Worm (Caenorhabditis elegans) whole organism, L3 larva: ENCODE results near the gene srx-136.

Source experiments
- R02D3.7 ChIP-seq: fragments of 150-350 bp; optimal IDR thresholded peaks from 2 replicates; lab custom pipeline; 2014; ENCODE audit warnings: missing biosample characterization, missing genetic modification characterization
- ZK546.5 ChIP-seq: sonication (generic microtip); optimal IDR thresholded peaks from 2 replicates; lab custom pipeline; 2017; ENCODE audit warnings: missing biosample characterization, missing genetic modification characterization
- aly-2 ChIP-seq: fragments of 150-350 bp; optimal IDR thresholded peaks from 2 replicates; lab custom pipeline; 2014; ENCODE audit warnings: missing biosample characterization, missing genetic modification characterization
- ama-1 ChIP-seq: fragments of 150-350 bp; optimal IDR thresholded peaks from 2 replicates; lab custom pipeline; 2018
- ceh-16 ChIP-seq: sonication (generic microtip); optimal IDR thresholded peaks from 2 replicates; lab custom pipeline; 2017; ENCODE audit warnings: missing biosample characterization, missing genetic modification characterization
- ceh-28 ChIP-seq: fragments of 150-350 bp; optimal IDR thresholded peaks from 2 replicates; lab custom pipeline; 2014; ENCODE audit warnings: missing biosample characterization, missing genetic modification reagents, missing genetic modification characterization
- ceh-82 ChIP-seq: fragments of 150-350 bp; optimal IDR thresholded peaks from 2 replicates; lab custom pipeline; 2014; ENCODE audit warnings: missing biosample characterization, missing genetic modification characterization
- ceh-9 ChIP-seq: sonication (generic microtip); optimal IDR thresholded peaks from 2 replicates; lab custom pipeline; 2018; ENCODE audit warnings: missing biosample characterization, missing genetic modification characterization
- daf-12 ChIP-seq: fragments of 150-350 bp; optimal IDR thresholded peaks from 2 replicates; lab custom pipeline; 2014; ENCODE audit warnings: missing biosample characterization, missing genetic modification reagents, missing genetic modification characterization
- egl-27 ChIP-seq: sonication (generic microtip); optimal IDR thresholded peaks from 4 replicates; lab custom pipeline; 2017; ENCODE audit warnings: missing biosample characterization, missing genetic modification reagents, missing genetic modification characterization
- egl-5 ChIP-seq: fragments of 150-350 bp; optimal IDR thresholded peaks from 2 replicates; lab custom pipeline; 2017; ENCODE audit warnings: missing biosample characterization, missing genetic modification reagents, missing genetic modification characterization, inconsistent platforms
- elt-2 ChIP-seq: sonication (generic microtip); optimal IDR thresholded peaks from 2 replicates; lab custom pipeline; 2016; ENCODE audit warnings: missing genetic modification reagents, mild to moderate bottlenecking, missing genetic modification characterization, missing compliant biosample characterization
- eor-1 ChIP-seq, 2 experiments: fragments of 150-350 bp; optimal IDR thresholded peaks; 2 replicates each; lab custom pipeline; 2014 to 2018; ENCODE audit warnings: missing biosample characterization in 2 of 2, missing genetic modification characterization in 2 of 2
- fkh-10 ChIP-seq: sonication (generic microtip); optimal IDR thresholded peaks from 2 replicates; lab custom pipeline; 2017; ENCODE audit warnings: missing biosample characterization, missing genetic modification reagents, missing genetic modification characterization
- fkh-2 ChIP-seq: fragments of 150-350 bp; optimal IDR thresholded peaks from 2 replicates; lab custom pipeline; 2014; ENCODE audit warnings: missing biosample characterization, missing genetic modification reagents, missing genetic modification characterization
- fos-1 ChIP-seq: fragments of 150-350 bp; optimal IDR thresholded peaks from 2 replicates; lab custom pipeline; 2014; ENCODE audit warnings: missing biosample characterization, missing genetic modification characterization
- hmg-11 ChIP-seq: sonication (generic microtip); optimal IDR thresholded peaks from 2 replicates; lab custom pipeline; 2016; ENCODE audit warnings: missing genetic modification characterization, missing compliant biosample characterization
- jun-1 ChIP-seq: fragments of 150-350 bp; optimal IDR thresholded peaks from 2 replicates; lab custom pipeline; 2014; ENCODE audit warnings: missing biosample characterization, missing genetic modification reagents, missing genetic modification characterization
- lsy-12 ChIP-seq: sonication (generic microtip); optimal IDR thresholded peaks from 2 replicates; lab custom pipeline; 2016; ENCODE audit warnings: mild to moderate bottlenecking, missing genetic modification characterization, missing compliant biosample characterization
- mdl-1 ChIP-seq: fragments of 150-350 bp; optimal IDR thresholded peaks from 2 replicates; lab custom pipeline; 2014; ENCODE audit warnings: missing biosample characterization, missing genetic modification characterization
- mml-1 ChIP-seq: fragments of 150-350 bp; sonication (generic microtip); optimal IDR thresholded peaks from 3 replicates; lab custom pipeline; 2014; ENCODE audit warnings: missing biosample characterization, missing genetic modification characterization
- nfya-1 ChIP-seq: sonication (generic microtip); optimal IDR thresholded peaks from 2 replicates; lab custom pipeline; 2017; ENCODE audit warnings: missing genetic modification characterization, mild to moderate bottlenecking, missing compliant biosample characterization, antibody characterized with exemption, moderate library complexity; ENCODE audit not compliant: insufficient read depth
- nhr-12 ChIP-seq: fragments of 150-350 bp; optimal IDR thresholded peaks from 2 replicates; lab custom pipeline; 2014; ENCODE audit warnings: missing biosample characterization, missing genetic modification characterization
- nhr-23 ChIP-seq: fragments of 150-350 bp; optimal IDR thresholded peaks from 2 replicates; lab custom pipeline; 2014; ENCODE audit warnings: missing biosample characterization, missing genetic modification reagents, missing genetic modification characterization
- nhr-237 ChIP-seq: fragments of 150-350 bp; optimal IDR thresholded peaks from 2 replicates; lab custom pipeline; 2014; ENCODE audit warnings: missing biosample characterization, missing genetic modification characterization
- nhr-28 ChIP-seq: fragments of 150-350 bp; optimal IDR thresholded peaks from 2 replicates; lab custom pipeline; 2014; ENCODE audit warnings: missing biosample characterization, missing genetic modification characterization
- nhr-67 ChIP-seq: fragments of 150-350 bp; optimal IDR thresholded peaks from 2 replicates; lab custom pipeline; 2014; ENCODE audit warnings: missing biosample characterization, missing genetic modification characterization
- nhr-76 ChIP-seq: fragments of 150-350 bp; sonication (generic microtip); optimal IDR thresholded peaks from 5 replicates; lab custom pipeline; 2014; ENCODE audit warnings: missing biosample characterization, missing genetic modification characterization
- nhr-77 ChIP-seq: fragments of 150-350 bp; optimal IDR thresholded peaks from 2 replicates; lab custom pipeline; 2014; ENCODE audit warnings: missing biosample characterization, missing genetic modification characterization
- pha-4 ChIP-seq: fragments of 150-350 bp; optimal IDR thresholded peaks from 2 replicates; lab custom pipeline; 2014; ENCODE audit warnings: missing biosample characterization, missing genetic modification reagents, missing genetic modification characterization
- skn-1 ChIP-seq: fragments of 150-350 bp; optimal IDR thresholded peaks from 2 replicates; lab custom pipeline; 2014; ENCODE audit warnings: missing biosample characterization, missing genetic modification characterization
- snpc-4 ChIP-seq: fragments of 150-350 bp; optimal IDR thresholded peaks from 2 replicates; lab custom pipeline; 2014; ENCODE audit warnings: missing biosample characterization, missing genetic modification characterization
- tbx-2 ChIP-seq: sonication (generic microtip); optimal IDR thresholded peaks from 2 replicates; lab custom pipeline; 2016; ENCODE audit warnings: mild to moderate bottlenecking, missing genetic modification characterization, missing compliant biosample characterization
- unc-39 ChIP-seq: sonication (generic microtip); optimal IDR thresholded peaks from 4 replicates; lab custom pipeline; 2017; ENCODE audit warnings: missing biosample characterization, missing genetic modification characterization
- unc-62 ChIP-seq: fragments of 150-350 bp; sonication (generic microtip); optimal IDR thresholded peaks from 4 replicates; lab custom pipeline; 2014; ENCODE audit warnings: missing biosample characterization, missing genetic modification reagents, missing genetic modification characterization
- zag-1 ChIP-seq: fragments of 150-350 bp; optimal IDR thresholded peaks from 2 replicates; lab custom pipeline; 2014; ENCODE audit warnings: missing biosample characterization, missing genetic modification characterization
- ztf-11 ChIP-seq: fragments of 150-350 bp; optimal IDR thresholded peaks from 2 replicates; lab custom pipeline; 2014; ENCODE audit warnings: missing biosample characterization, missing genetic modification characterization
- ztf-4 ChIP-seq: fragments of 150-350 bp; optimal IDR thresholded peaks from 2 replicates; lab custom pipeline; 2014; ENCODE audit warnings: missing biosample characterization, missing genetic modification characterization

srx-136 gene

ce11 chrV:13839433-13839832, 17.8 kb upstream of the srx-136 start, which contains the start of gene F55B12.10:
Gene F55B12.10, plus strand, starts transcription at chrV:13839733.
- TF ChIP-seq nhr-76 (tag; lab: Kevin White, UChicago) (no peak), fkh-10 (GFP tag; lab: Kevin White, UChicago) (no peak), fkh-2 (tag; lab: Kevin White, UChicago) (no peak), nhr-237 (tag; lab: Kevin White, UChicago) (no peak), hmg-11 (tag; lab: Kevin White, UChicago) (no peak), nhr-23 (tag; lab: Kevin White, UChicago) (no peak), egl-5 (tag; lab: Kevin White, UChicago) (no peak), unc-62 (GFP tag; lab: Kevin White, UChicago) (no peak), jun-1 (tag; lab: Kevin White, UChicago) (no peak), pha-4 (no peak), nhr-67 (tag; lab: Kevin White, UChicago) (no peak), aly-2 (tag; lab: Kevin White, UChicago) (no peak), unc-39 (tag; lab: Kevin White, UChicago) (no peak), fos-1 (tag; lab: Kevin White, UChicago) (no peak), egl-27 (no peak)

ce11 chrV:13840909-13841308, 16.3 kb upstream of the srx-136 start, which contains the start of gene srx-17:
Gene srx-17, plus strand, starts transcription at chrV:13841209.
- TF ChIP-seq unc-39 (tag; lab: Kevin White, UChicago) (no peak), nhr-28 (tag; lab: Kevin White, UChicago) (no peak), mml-1 (tag; lab: Kevin White, UChicago) (no peak), R02D3.7 (tag; lab: Kevin White, UChicago) (no peak), ceh-9 (no peak)

- no peak for TF ChIP-seq ceh-28 (tag; lab: Kevin White, UChicago)
- no peak for TF ChIP-seq ceh-16 (tag; lab: Kevin White, UChicago)
- no peak for TF ChIP-seq pha-4
- TF ChIP-seq nfya-1 (tag; lab: Kevin White, UChicago), result no peak
- no peak for TF ChIP-seq skn-1 (tag; lab: Kevin White, UChicago)
- TF ChIP-seq ZK546.5 (tag; lab: Kevin White, UChicago), result no peak
- TF ChIP-seq eor-1 (tag; optimal IDR thresholded peaks at IDR 0.05; lab: Kevin White, UChicago), result no peak
- TF ChIP-seq daf-12 (tag; lab: Kevin White, UChicago), result no peak
- TF ChIP-seq zag-1 (tag; lab: Kevin White, UChicago), result no peak
- TF ChIP-seq egl-27, result no peak
- TF ChIP-seq ztf-4 (tag; lab: Kevin White, UChicago), result no peak
- TF ChIP-seq unc-39 (tag; lab: Kevin White, UChicago), result no peak
- TF ChIP-seq elt-2, result no peak
- TF ChIP-seq tbx-2, result no peak
- TF ChIP-seq snpc-4 (tag; lab: Kevin White, UChicago), result no peak
- no peak for TF ChIP-seq nhr-12 (tag; lab: Kevin White, UChicago)
- TF ChIP-seq ceh-82, result no peak
Observed at ce11 chrV:13843147-13843546, 14.1 kb upstream of the srx-136 start, which contains the start of gene srx-130. Gene srx-130, plus strand, starts transcription at chrV:13843447.

- TF ChIP-seq ceh-16 (tag; lab: Kevin White, UChicago), result no peak
- no peak for TF ChIP-seq nhr-77 (tag; lab: Kevin White, UChicago)
- TF ChIP-seq mdl-1, result no peak
- no peak for TF ChIP-seq mml-1 (tag; lab: Kevin White, UChicago)
- TF ChIP-seq, all 47 proteins: peak for 0
Observed at ce11 chrV:13845136-13845535, 12.1 kb upstream of the srx-136 start, which contains the start of gene srx-131. Gene srx-131, plus strand, starts transcription at chrV:13845436.

- TF ChIP-seq ama-1 (no peak), nhr-76 (tag; lab: Kevin White, UChicago) (no peak), ceh-9 (no peak), nhr-23 (tag; lab: Kevin White, UChicago) (no peak), lsy-12 (tag; lab: Kevin White, UChicago) (no peak), nfya-1 (tag; lab: Kevin White, UChicago) (no peak), ztf-4 (tag; lab: Kevin White, UChicago) (no peak), mdl-1 (no peak), jun-1 (tag; lab: Kevin White, UChicago) (no peak), fkh-2 (tag; lab: Kevin White, UChicago) (no peak), hmg-11 (tag; lab: Kevin White, UChicago) (no peak), ceh-82 (no peak), snpc-4 (tag; lab: Kevin White, UChicago) (no peak), ztf-11 (tag; lab: Kevin White, UChicago) (no peak)
Observed at ce11 chrV:13848379-13848778, 8.9 kb upstream of the srx-136 start, which contains the start of gene srx-133. Gene srx-133, plus strand, starts transcription at chrV:13848679.
